Fruit fly (Drosophila melanogaster) whole organism, embryonic: ENCODE measurements around the gene rgn.

ENCODE experiments used
- Ada2b ChIP-seq: fragments of 200-800 bp; sonication (Bioruptor generic); IDR thresholded peaks from 2 replicates; pipeline ENCODE4 v1.3.6; 2022; ENCODE audit warnings: missing biosample characterization, missing genetic modification characterization
- Bgb ChIP-seq: fragments of 200-800 bp; sonication (Bioruptor generic); IDR thresholded peaks from 2 replicates; pipeline ENCODE4 v1.3.6; 2022; ENCODE audit warnings: missing biosample characterization, missing genetic modification characterization; ENCODE audit not compliant: partially characterized antibody
- CG11398 ChIP-seq: fragments of 200-800 bp; sonication (Bioruptor generic); optimal IDR thresholded peaks from 2 replicates; lab custom pipeline; 2016; ENCODE audit warnings: missing biosample characterization, missing genetic modification characterization
- CG1233 ChIP-seq: fragments of 200-800 bp; sonication (Bioruptor generic); optimal IDR thresholded peaks from 4 replicates; lab custom pipeline; 2018; ENCODE audit warnings: missing biosample characterization, mild to moderate bottlenecking, missing genetic modification characterization
- CG13424 ChIP-seq: fragments of 200-800 bp; sonication (Bioruptor generic); optimal IDR thresholded peaks from 2 replicates; lab custom pipeline; 2019; ENCODE audit warnings: missing biosample characterization, mild to moderate bottlenecking, missing genetic modification characterization, moderate library complexity
- CG16815 ChIP-seq: fragments of 200-800 bp; sonication (Bioruptor generic); optimal IDR thresholded peaks from 3 replicates; lab custom pipeline; 2017; ENCODE audit warnings: missing biosample characterization, mild to moderate bottlenecking, missing genetic modification characterization
- CG17612 ChIP-seq: fragments of 200-800 bp; sonication (Bioruptor generic); IDR thresholded peaks from 2 replicates; pipeline ENCODE4 v1.3.6; 2022; ENCODE audit warnings: missing biosample characterization, missing genetic modification characterization
- CG18262 ChIP-seq: fragments of 200-800 bp; optimal IDR thresholded peaks from 3 replicates; lab custom pipeline; 2019; ENCODE audit warnings: missing biosample characterization, mild to moderate bottlenecking, missing genetic modification characterization, moderate library complexity
- CG2712 ChIP-seq: fragments of 200-800 bp; optimal IDR thresholded peaks from 3 replicates; lab custom pipeline; 2019; ENCODE audit warnings: missing biosample characterization, mild to moderate bottlenecking, missing genetic modification characterization, moderate library complexity
- CG30431 ChIP-seq: fragments of 200-800 bp; sonication (Bioruptor generic); optimal IDR thresholded peaks from 2 replicates; lab custom pipeline; 2017; ENCODE audit warnings: missing biosample characterization, missing genetic modification characterization
- CG3163 ChIP-seq: fragments of 200-800 bp; sonication (Bioruptor generic); optimal IDR thresholded peaks from 3 replicates; lab custom pipeline; 2016; ENCODE audit warnings: missing biosample characterization, missing genetic modification characterization
- CG33213 ChIP-seq: fragments of 200-800 bp; sonication (Bioruptor generic); optimal IDR thresholded peaks from 3 replicates; lab custom pipeline; 2016; ENCODE audit warnings: missing biosample characterization, missing genetic modification characterization
- CG34224 ChIP-seq: fragments of 200-800 bp; sonication (Bioruptor generic); IDR thresholded peaks from 3 replicates; pipeline ENCODE4 v1.3.6; 2022; ENCODE audit warnings: missing biosample characterization, missing genetic modification characterization; ENCODE audit not compliant: partially characterized antibody
- CG42726 ChIP-seq: fragments of 200-800 bp; sonication (Bioruptor generic); IDR thresholded peaks from 2 replicates; pipeline ENCODE4 v1.3.6; 2022; ENCODE audit warnings: missing biosample characterization, missing genetic modification characterization; ENCODE audit not compliant: partially characterized antibody
- CG4617 ChIP-seq: fragments of 200-800 bp; sonication (Bioruptor generic); optimal IDR thresholded peaks from 3 replicates; lab custom pipeline; 2016; ENCODE audit warnings: missing biosample characterization, missing genetic modification characterization, borderline replicate concordance
- CG6683 ChIP-seq: fragments of 200-800 bp; sonication (Bioruptor generic); optimal IDR thresholded peaks from 2 replicates; lab custom pipeline; 2017; ENCODE audit warnings: missing biosample characterization, mild to moderate bottlenecking, missing genetic modification characterization, missing genetic modification reagents
- CG6791 ChIP-seq: fragments of 200-800 bp; sonication (Bioruptor generic); IDR thresholded peaks from 3 replicates; pipeline ENCODE4 v1.3.6; 2022; ENCODE audit warnings: missing biosample characterization, missing genetic modification characterization; ENCODE audit not compliant: partially characterized antibody
- CG7987 ChIP-seq: fragments of 200-800 bp; sonication (Bioruptor generic); optimal IDR thresholded peaks from 2 replicates; lab custom pipeline; 2018; ENCODE audit warnings: missing biosample characterization, mild to moderate bottlenecking, missing genetic modification characterization, moderate library complexity
- D19B ChIP-seq: fragments of 200-800 bp; sonication (Bioruptor generic); optimal IDR thresholded peaks from 2 replicates; lab custom pipeline; 2017; ENCODE audit warnings: missing biosample characterization, mild to moderate bottlenecking, missing genetic modification characterization
- Dll ChIP-seq: fragments of 200-800 bp; sonication (Bioruptor generic); IDR thresholded peaks from 4 replicates; pipeline ENCODE4 v1.3.6; 2022; ENCODE audit warnings: missing biosample characterization, missing genetic modification characterization; ENCODE audit not compliant: partially characterized antibody
- Doc3 ChIP-seq: fragments of 200-800 bp; sonication (Bioruptor generic); IDR thresholded peaks from 3 replicates; pipeline ENCODE4 v1.3.6; 2022; ENCODE audit warnings: missing biosample characterization, missing genetic modification characterization; ENCODE audit not compliant: partially characterized antibody
- Dp ChIP-seq: fragments of 200-800 bp; sonication (Bioruptor generic); optimal IDR thresholded peaks from 2 replicates; lab custom pipeline; 2018; ENCODE audit warnings: missing biosample characterization, mild to moderate bottlenecking, missing genetic modification characterization, moderate library complexity
- Eip74EF ChIP-seq, 2 experiments: fragments of 200-800 bp in 1 of 2; fragments of >200 bp in 1 of 2; sonication (Bioruptor generic) in 1 of 2; optimal IDR thresholded peaks; 2 replicates each; lab custom pipeline; 2017 to 2019; ENCODE audit warnings: missing biosample characterization in 2 of 2, missing genetic modification characterization in 2 of 2, mild to moderate bottlenecking in 1 of 2, moderate library complexity in 1 of 2
- Ets65A ChIP-seq: fragments of 200-800 bp; sonication (Bioruptor generic); peaks from one replicate; lab custom pipeline; 2016; ENCODE audit warnings: missing biosample characterization, missing genetic modification characterization
- Ets97D ChIP-seq: fragments of 200-800 bp; sonication (Bioruptor generic); optimal IDR thresholded peaks from 3 replicates; lab custom pipeline; 2016; ENCODE audit warnings: missing biosample characterization, missing genetic modification characterization
- Hr78 ChIP-seq, 2 experiments: fragments of 200-800 bp in 1 of 2; fragments of >200 bp in 1 of 2; sonication (Bioruptor generic) in 1 of 2; optimal IDR thresholded peaks; 2 replicates each; lab custom pipeline; 2017 to 2019; ENCODE audit warnings: missing biosample characterization in 2 of 2, missing genetic modification characterization in 2 of 2, mild to moderate bottlenecking in 1 of 2, moderate library complexity in 1 of 2
- Nf-YC ChIP-seq: fragments of 200-800 bp; optimal IDR thresholded peaks from 3 replicates; lab custom pipeline; 2019; ENCODE audit warnings: missing biosample characterization, mild to moderate bottlenecking, missing genetic modification characterization, moderate library complexity
- Opbp ChIP-seq: fragments of 200-800 bp; sonication (Bioruptor generic); IDR thresholded peaks from 3 replicates; pipeline ENCODE4 v1.3.6; 2022; ENCODE audit warnings: missing biosample characterization, missing genetic modification characterization; ENCODE audit not compliant: partially characterized antibody
- Sry-β ChIP-seq: fragments of 200-800 bp; sonication (Bioruptor generic); optimal IDR thresholded peaks from 2 replicates; lab custom pipeline; 2018; ENCODE audit warnings: missing biosample characterization, mild to moderate bottlenecking, missing genetic modification characterization, moderate library complexity
- ato ChIP-seq: fragments of 200-800 bp; sonication (Bioruptor generic); IDR thresholded peaks from 2 replicates; pipeline ENCODE4 v1.3.6; 2022; ENCODE audit warnings: missing biosample characterization, missing genetic modification characterization; ENCODE audit not compliant: partially characterized antibody
- bbx ChIP-seq: fragments of 200-800 bp; sonication (Bioruptor generic); IDR thresholded peaks from 2 replicates; pipeline ENCODE4 v1.3.6; 2022; ENCODE audit warnings: missing biosample characterization, missing genetic modification characterization; ENCODE audit not compliant: partially characterized antibody
- bowl ChIP-seq: fragments of 200-800 bp; sonication (Bioruptor generic); IDR thresholded peaks from 2 replicates; pipeline ENCODE4 v1.3.6; 2022; ENCODE audit warnings: missing biosample characterization, missing genetic modification characterization
- chinmo ChIP-seq: fragments of 200-800 bp; sonication (Bioruptor generic); IDR thresholded peaks from 4 replicates; pipeline ENCODE4 v1.3.6; 2022; ENCODE audit warnings: missing biosample characterization, missing genetic modification characterization; ENCODE audit not compliant: partially characterized antibody
- fd102C ChIP-seq: fragments of 200-800 bp; sonication (Bioruptor generic); optimal IDR thresholded peaks from 2 replicates; lab custom pipeline; 2018; ENCODE audit warnings: missing biosample characterization, mild to moderate bottlenecking, missing genetic modification characterization, moderate library complexity
- fru ChIP-seq: fragments of >200 bp; optimal IDR thresholded peaks from 2 replicates; lab custom pipeline; 2017
- hb ChIP-seq: fragments of 200-800 bp; sonication (Bioruptor generic); IDR thresholded peaks from 3 replicates; pipeline ENCODE4 v1.3.6; 2022; ENCODE audit warnings: missing biosample characterization, missing genetic modification characterization; ENCODE audit not compliant: partially characterized antibody
- inv ChIP-seq: fragments of 200-800 bp; sonication (Bioruptor generic); IDR thresholded peaks from 2 replicates; pipeline ENCODE4 v1.3.6; 2022; ENCODE audit warnings: missing biosample characterization, missing genetic modification characterization; ENCODE audit not compliant: partially characterized antibody
- luna ChIP-seq: fragments of 200-800 bp; sonication (Bioruptor generic); optimal IDR thresholded peaks from 2 replicates; lab custom pipeline; 2016; ENCODE audit warnings: missing biosample characterization, missing genetic modification characterization
- phol ChIP-seq: fragments of 200-800 bp; sonication (Bioruptor generic); optimal IDR thresholded peaks from 3 replicates; lab custom pipeline; 2018; ENCODE audit warnings: missing biosample characterization, mild to moderate bottlenecking, missing genetic modification characterization, moderate library complexity
- pita ChIP-seq: fragments of 200-800 bp; sonication (Bioruptor generic); optimal IDR thresholded peaks from 2 replicates; lab custom pipeline; 2017; ENCODE audit warnings: missing biosample characterization, mild to moderate bottlenecking, missing genetic modification characterization
- pros ChIP-seq: fragments of 200-800 bp; sonication (Bioruptor generic); optimal IDR thresholded peaks from 3 replicates; lab custom pipeline; 2019; ENCODE audit warnings: missing biosample characterization, mild to moderate bottlenecking, missing genetic modification characterization, moderate library complexity
- pzg ChIP-seq: fragments of 200-800 bp; sonication (Bioruptor generic); optimal IDR thresholded peaks from 3 replicates; lab custom pipeline; 2018; ENCODE audit warnings: missing biosample characterization, mild to moderate bottlenecking, missing genetic modification characterization, moderate library complexity
- sens-2 ChIP-seq: fragments of 200-800 bp; sonication (Bioruptor generic); IDR thresholded peaks from 2 replicates; pipeline ENCODE4 v1.3.6; 2022; ENCODE audit warnings: missing biosample characterization, missing genetic modification characterization
- sna ChIP-seq: fragments of 200-800 bp; sonication (Bioruptor generic); IDR thresholded peaks from 2 replicates; pipeline ENCODE4 v1.3.6; 2022; ENCODE audit warnings: missing biosample characterization, missing genetic modification characterization; ENCODE audit not compliant: partially characterized antibody
- so ChIP-seq: fragments of 200-800 bp; sonication (Bioruptor generic); IDR thresholded peaks from 3 replicates; pipeline ENCODE4 v1.3.6; 2022; ENCODE audit warnings: missing biosample characterization, missing genetic modification characterization
- tll ChIP-seq, 2 experiments: fragments of 200-800 bp in 1 of 2; fragments of >200 bp in 1 of 2; sonication (Bioruptor generic) in 1 of 2; optimal IDR thresholded peaks; 2 replicates each; lab custom pipeline; 2017 to 2019; ENCODE audit warnings: missing biosample characterization in 2 of 2, missing genetic modification characterization in 2 of 2, mild to moderate bottlenecking in 1 of 2, moderate library complexity in 1 of 2
- tna ChIP-seq: fragments of 200-800 bp; sonication (Bioruptor generic); IDR thresholded peaks from 2 replicates; pipeline ENCODE4 v1.3.6; 2022; ENCODE audit warnings: missing biosample characterization, missing genetic modification characterization; ENCODE audit not compliant: partially characterized antibody

Gene rgn

dm6 chr3L:21441216-21441813 lies 59.0 kb downstream of the rgn start, which contains the start of gene CG5664 (continued):
- TF ChIP-seq CG16815 (GFP tag; lab: Kevin White, UChicago) (no peak), CG18262 (tag; lab: Kevin White, UChicago) (no peak), Bgb (GFP tag; lab: Robert Waterston, UW) (peak; percentile 85), luna (GFP tag; lab: Kevin White, UChicago) (no peak), CG13424 (no peak), Nf-YC (tag; lab: Kevin White, UChicago) (no peak), ato (0 out of 2 replicates have a peak, but pooled peaks have one; percentile 36), tll (GFP tag; optimal IDR thresholded peaks at IDR 0.05; lab: Kevin White, UChicago) (no peak), D19B (GFP tag; lab: Kevin White, UChicago) (no peak), Ets97D (GFP tag; lab: Kevin White, UChicago) (peak; percentile 29), CG11398 (GFP tag; lab: Kevin White, UChicago) (no peak), CG33213 (GFP tag; lab: Kevin White, UChicago) (peak; percentile 7), Ets65A (GFP tag; lab: Kevin White, UChicago) (peak; percentile 78), pzg (GFP tag; lab: Kevin White, UChicago) (peak; percentile 56), Sry-β (no peak), Opbp (GFP tag; lab: Robert Waterston, UW) (peak; percentile 80; the same call in 2 of the 3 replicates), hb (GFP tag; lab: Robert Waterston, UW) (peak; percentile 58; the same call in 1 of the 3 replicates), CG7987 (GFP tag; lab: Kevin White, UChicago) (no peak), sna (GFP tag; lab: Robert Waterston, UW) (peak; percentile 85), phol (tag; lab: Kevin White, UChicago) (no peak), CG34224 (GFP tag; lab: Robert Waterston, UW) (peak; percentile 79), so (GFP tag; lab: Robert Waterston, UW) (no peak), CG2712 (no peak), bowl (GFP tag; lab: Robert Waterston, UW) (no peak), Dll (GFP tag; lab: Robert Waterston, UW) (peak; percentile 89), pita (no peak), Hr78 (GFP tag; optimal IDR thresholded peaks at IDR 0.05; lab: Kevin White, UChicago) (no peak), Ada2b (GFP tag; lab: Robert Waterston, UW) (no peak), bbx (GFP tag; lab: Robert Waterston, UW) (peak; percentile 79), chinmo (GFP tag; lab: Robert Waterston, UW) (0 out of 4 replicates have a peak, but pooled peaks have one; percentile 66), CG4617 (GFP tag; lab: Kevin White, UChicago) (peak; percentile 27), Dp (peak; percentile 79), tna (GFP tag; lab: Robert Waterston, UW) (peak; percentile 68), fru (lab: Kevin White, UChicago) (no peak), fd102C (no peak), CG17612 (no peak), pros (no peak), CG3163 (GFP tag; lab: Kevin White, UChicago) (no peak), CG1233 (no peak), CG6683 (GFP tag; lab: Kevin White, UChicago) (no peak), CG42726 (GFP tag; lab: Robert Waterston, UW) (peak; percentile 73), Doc3 (GFP tag; lab: Robert Waterston, UW) (peak; percentile 71; the same call in 2 of the 3 replicates), CG6791 (GFP tag; lab: Robert Waterston, UW) (peak; percentile 80), CG30431 (GFP tag; lab: Kevin White, UChicago) (no peak), inv (GFP tag; lab: Robert Waterston, UW) (peak; percentile 76), sens-2 (no peak), Eip74EF (GFP tag; optimal IDR thresholded peaks at IDR 0.05; lab: Kevin White, UChicago) (no peak)
